Worm (Caenorhabditis elegans) whole organism, early embryonic: ENCODE measurements around the gene popl-7.

Source experiments
- B0310.2 ChIP-seq: sonication (generic microtip); optimal IDR thresholded peaks from 2 replicates; lab custom pipeline; 2016; ENCODE audit warnings: mild to moderate bottlenecking, missing genetic modification characterization, missing compliant biosample characterization
- F13C5.2 ChIP-seq: sonication (generic microtip); optimal IDR thresholded peaks from 2 replicates; lab custom pipeline; 2017; ENCODE audit warnings: mild to moderate bottlenecking, missing genetic modification characterization, inconsistent platforms, missing compliant biosample characterization
- aly-1 ChIP-seq: sonication (generic microtip); optimal IDR thresholded peaks from 2 replicates; lab custom pipeline; 2016; ENCODE audit warnings: missing genetic modification characterization, missing compliant biosample characterization
- ama-1 ChIP-seq: fragments of 150-350 bp; optimal IDR thresholded peaks from 2 replicates; lab custom pipeline; 2014
- ceh-13 ChIP-seq: fragments of 200-800 bp; sonication (Bioruptor generic); optimal IDR thresholded peaks from 2 replicates; lab custom pipeline; 2018; ENCODE audit warnings: mild to moderate bottlenecking, missing genetic modification characterization, missing compliant biosample characterization
- ceh-36 ChIP-seq: sonication (generic microtip); optimal IDR thresholded peaks from 2 replicates; lab custom pipeline; 2016; ENCODE audit warnings: missing genetic modification characterization, inconsistent platforms, missing compliant biosample characterization
- ets-7 ChIP-seq: sonication (generic microtip); optimal IDR thresholded peaks from 2 replicates; lab custom pipeline; 2016; ENCODE audit warnings: missing genotype, missing genetic modification characterization, missing compliant biosample characterization
- flt-1 ChIP-seq: fragments of 200-800 bp; sonication (Bioruptor generic); IDR thresholded peaks from 2 replicates; pipeline ENCODE4 v1.3.6; 2022; ENCODE audit warnings: missing genetic modification characterization, missing compliant biosample characterization
- hmbx-1 ChIP-seq: sonication (generic microtip); optimal IDR thresholded peaks from 2 replicates; lab custom pipeline; 2016; ENCODE audit warnings: mild to moderate bottlenecking, missing genetic modification characterization, missing compliant biosample characterization
- hmg-4 ChIP-seq: fragments of 200-800 bp; sonication (Bioruptor generic); optimal IDR thresholded peaks from 2 replicates; lab custom pipeline; 2018; ENCODE audit warnings: mild to moderate bottlenecking, missing genetic modification characterization, missing compliant biosample characterization
- hnd-1 ChIP-seq: sonication (generic microtip); optimal IDR thresholded peaks from 2 replicates; lab custom pipeline; 2016; ENCODE audit warnings: missing genetic modification characterization, missing compliant biosample characterization
- pes-1 ChIP-seq: fragments of 200-800 bp; sonication (Bioruptor generic); IDR thresholded peaks from 2 replicates; pipeline ENCODE4 v1.3.6; 2022; ENCODE audit warnings: missing genetic modification reagents, missing genetic modification characterization, missing compliant biosample characterization
- scrt-1 ChIP-seq: fragments of 200-800 bp; sonication (Bioruptor generic); IDR thresholded peaks from 2 replicates; pipeline ENCODE4 v1.3.6; 2022; ENCODE audit warnings: missing genetic modification characterization, missing compliant biosample characterization
- sea-1 ChIP-seq: fragments of 200-800 bp; sonication (Bioruptor generic); conservative IDR thresholded peaks from 2 replicates; pipeline ENCODE4 v1.3.6; 2022; ENCODE audit warnings: missing genetic modification characterization, missing compliant biosample characterization
- tbx-11 ChIP-seq: fragments of 200-800 bp; sonication (Bioruptor generic); IDR thresholded peaks from 2 replicates; pipeline ENCODE4 v1.3.6; 2022; ENCODE audit warnings: missing genetic modification characterization, missing compliant biosample characterization
- tbx-37 ChIP-seq: fragments of 200-800 bp; sonication (Bioruptor generic); conservative IDR thresholded peaks from 2 replicates; pipeline ENCODE4 v1.3.6; 2022; ENCODE audit warnings: missing genetic modification reagents, missing genetic modification characterization, missing compliant biosample characterization
- tra-4 ChIP-seq: sonication (generic microtip); optimal IDR thresholded peaks from 2 replicates; lab custom pipeline; 2017; ENCODE audit warnings: missing genetic modification characterization, missing compliant biosample characterization

Gene popl-7

DNA sequence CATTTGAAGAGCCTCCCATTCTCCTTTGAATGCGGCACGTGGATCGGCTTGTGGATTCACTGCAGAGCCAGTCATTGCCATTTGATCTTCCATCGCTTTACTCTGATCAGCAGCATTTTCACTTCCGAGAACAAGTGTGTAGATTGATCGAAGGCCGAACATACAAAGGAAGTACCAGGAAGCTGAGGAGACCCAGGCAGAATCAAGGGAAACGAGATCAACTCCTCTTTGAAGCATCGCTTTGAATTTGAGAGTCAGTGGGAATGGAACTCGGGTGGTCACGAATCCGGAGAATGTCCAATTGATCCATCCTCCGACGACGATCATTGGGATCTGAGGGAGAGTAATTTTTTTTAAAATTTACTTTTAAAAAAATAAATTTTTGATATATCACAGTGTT is 10.0 kb downstream of the popl-7 start:
- TF ChIP-seq flt-1 (GFP tag; lab: Robert Waterston, UW) (no peak), ama-1 (peak; percentile 28), ets-7 (tag; lab: Kevin White, UChicago) (no peak)

ce11 chrIV:13381823-13382222 is 11.3 kb downstream of the popl-7 start, which contains the start of gene emc-3:
TSS of gene emc-3 (minus strand) at chrIV:13381923.
- TF ChIP-seq hmbx-1 (no peak), ceh-36 (no peak), hmg-4 (GFP tag; lab: Kevin White, UChicago) (no peak), ceh-13 (GFP tag; lab: Kevin White, UChicago) (no peak), flt-1 (GFP tag; lab: Robert Waterston, UW) (no peak), scrt-1 (GFP tag; lab: Robert Waterston, UW) (no peak), tbx-11 (no peak), ama-1 (no peak), sea-1 (GFP tag; lab: Robert Waterston, UW) (no peak), B0310.2 (no peak), hnd-1 (no peak), aly-1 (tag; lab: Kevin White, UChicago) (no peak), F13C5.2 (tag; lab: Kevin White, UChicago) (no peak), tra-4 (no peak), ets-7 (tag; lab: Kevin White, UChicago) (no peak)

- TF ChIP-seq scrt-1 (GFP tag; lab: Robert Waterston, UW) (no peak), F13C5.2 (tag; lab: Kevin White, UChicago) (peak; percentile 17), flt-1 (GFP tag; lab: Robert Waterston, UW) (no peak)
Observed at ce11 chrIV:13383763-13384436, 13.4 kb downstream of the popl-7 start, which contains the start of gene rab-19. TSS of gene rab-19 (minus strand) at chrIV:13384386.

DNA sequence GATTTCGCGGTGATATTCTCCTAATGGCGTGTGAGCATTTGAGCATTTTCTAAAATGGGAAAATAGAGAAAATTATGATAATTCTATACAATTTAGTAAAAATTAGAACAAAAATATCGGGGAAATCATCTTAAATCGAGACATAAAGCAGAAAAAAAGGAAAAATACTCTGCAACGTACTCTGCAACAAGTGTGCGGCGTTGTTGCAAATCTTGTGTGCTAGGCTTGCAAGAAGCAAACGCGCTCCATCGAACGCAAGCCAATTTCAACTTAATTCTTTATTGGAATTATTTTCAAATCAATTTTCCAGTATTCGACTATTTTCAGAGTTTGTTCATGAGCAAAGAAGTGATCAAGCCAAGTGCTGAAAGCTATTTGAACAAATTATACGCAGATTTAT is 15.6 kb downstream of the popl-7 start, which contains the start of the genes Y62E10A.20, Y62E10A.23 and mdt-9:
Gene Y62E10A.20 (minus strand): TSS at position 49 of the 400 bp plus-strand sequence.
Gene Y62E10A.23 (plus strand): TSS at position 282 of the 400 bp plus-strand sequence.
Gene mdt-9 (plus strand): TSS at position 338 of the 400 bp plus-strand sequence.
- TF ChIP-seq B0310.2, result no peak
- TF ChIP-seq aly-1 (tag; lab: Kevin White, UChicago), result peak; percentile 53
- TF ChIP-seq flt-1 (GFP tag; lab: Robert Waterston, UW), result peak; percentile 61
- TF ChIP-seq F13C5.2 (tag; lab: Kevin White, UChicago), result peak; percentile 88
- TF ChIP-seq pes-1 (GFP tag; lab: Robert Waterston, UW), result peak; percentile 69
- TF ChIP-seq hnd-1, result peak; percentile 23
- TF ChIP-seq sea-1 (GFP tag; lab: Robert Waterston, UW), result peak; percentile 77
- peak; percentile 58; the same call in 1 of the 2 replicates for TF ChIP-seq tbx-37 (GFP tag; lab: Robert Waterston, UW)
- peak; percentile 19 for TF ChIP-seq hmg-4 (GFP tag; lab: Kevin White, UChicago)
- no peak for TF ChIP-seq ama-1
- no peak for TF ChIP-seq tra-4
- peak; percentile 65 for TF ChIP-seq ceh-36
- TF ChIP-seq hmbx-1, result peak; percentile 48
- TF ChIP-seq ceh-13 (GFP tag; lab: Kevin White, UChicago), result peak; percentile 60
- TF ChIP-seq ets-7 (tag; lab: Kevin White, UChicago), result peak; percentile 26
- TF ChIP-seq scrt-1 (GFP tag; lab: Robert Waterston, UW), result peak; percentile 67; the same call in 1 of the 2 replicates
- TF ChIP-seq tbx-11, result peak; percentile 58; the same call in 1 of the 2 replicates

DNA sequence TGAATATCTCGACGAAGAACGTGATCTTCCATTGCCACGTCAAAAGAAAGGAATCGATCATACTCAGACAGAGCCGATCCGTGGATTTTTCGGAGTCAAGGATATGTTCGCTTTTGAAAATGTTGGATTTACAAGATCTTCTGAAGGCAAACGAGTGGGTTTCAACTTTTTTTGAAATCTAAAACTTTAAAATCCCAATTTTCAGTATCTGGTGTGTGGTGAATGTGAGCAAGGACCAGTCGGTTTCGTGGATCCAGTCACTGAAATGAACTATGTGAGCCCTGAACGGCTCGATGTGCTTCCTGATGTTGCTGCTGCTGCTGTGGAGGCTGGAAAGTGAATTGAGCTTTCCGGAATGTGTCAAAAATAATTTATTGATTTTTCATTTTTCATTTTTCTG is 16.4 kb downstream of the popl-7 start, which contains the start of gene lsm-3:
Gene lsm-3 (plus strand): TSS at position 301 of the 400 bp plus-strand sequence.
- TF ChIP-seq hmbx-1 (no peak), sea-1 (GFP tag; lab: Robert Waterston, UW) (no peak), hnd-1 (no peak), tra-4 (no peak), tbx-37 (GFP tag; lab: Robert Waterston, UW) (no peak), scrt-1 (GFP tag; lab: Robert Waterston, UW) (no peak), aly-1 (tag; lab: Kevin White, UChicago) (no peak), ama-1 (no peak), flt-1 (GFP tag; lab: Robert Waterston, UW) (no peak), pes-1 (GFP tag; lab: Robert Waterston, UW) (no peak), tbx-11 (no peak)

DNA sequence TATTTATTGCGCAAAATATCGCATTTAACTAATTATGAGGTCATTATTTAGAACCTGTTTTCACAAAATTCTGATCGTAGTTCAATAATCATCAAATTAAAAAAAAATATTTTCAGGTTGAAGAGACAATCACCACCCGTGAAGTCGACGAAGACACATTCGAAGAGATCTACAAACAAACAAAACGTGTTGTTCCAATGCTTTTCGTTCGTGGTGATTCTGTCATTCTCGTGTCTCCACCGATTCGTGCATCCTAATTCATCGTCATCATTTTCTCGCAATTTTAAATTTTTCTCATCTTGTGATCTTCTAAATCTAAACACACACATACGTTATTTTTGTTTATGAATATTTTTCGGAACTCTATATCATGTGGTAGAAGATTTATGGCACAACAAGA is 18.3 kb downstream of the popl-7 start:
- no peak for TF ChIP-seq hmbx-1
- no peak for TF ChIP-seq hnd-1
- no peak for TF ChIP-seq scrt-1 (GFP tag; lab: Robert Waterston, UW)
- TF ChIP-seq aly-1 (tag; lab: Kevin White, UChicago), result no peak
- no peak for TF ChIP-seq F13C5.2 (tag; lab: Kevin White, UChicago)
- TF ChIP-seq pes-1 (GFP tag; lab: Robert Waterston, UW), result no peak
- TF ChIP-seq tbx-37 (GFP tag; lab: Robert Waterston, UW), result no peak

ce11 chrIV:13389237-13389636 is 18.7 kb downstream of the popl-7 start:
- TF ChIP-seq B0310.2 (no peak), scrt-1 (GFP tag; lab: Robert Waterston, UW) (no peak), hmg-4 (GFP tag; lab: Kevin White, UChicago) (no peak), tbx-11 (no peak), F13C5.2 (tag; lab: Kevin White, UChicago) (no peak), ceh-13 (GFP tag; lab: Kevin White, UChicago) (no peak), flt-1 (GFP tag; lab: Robert Waterston, UW) (no peak), hnd-1 (no peak), hmbx-1 (no peak), ets-7 (tag; lab: Kevin White, UChicago) (no peak), ama-1 (no peak), pes-1 (GFP tag; lab: Robert Waterston, UW) (no peak), ceh-36 (no peak), tbx-37 (GFP tag; lab: Robert Waterston, UW) (no peak), aly-1 (tag; lab: Kevin White, UChicago) (no peak), tra-4 (no peak), sea-1 (GFP tag; lab: Robert Waterston, UW) (no peak)
